Fruit fly (Drosophila melanogaster): ENCODE measurements around the gene RnpS1.

The RnpS1 gene

DNA sequence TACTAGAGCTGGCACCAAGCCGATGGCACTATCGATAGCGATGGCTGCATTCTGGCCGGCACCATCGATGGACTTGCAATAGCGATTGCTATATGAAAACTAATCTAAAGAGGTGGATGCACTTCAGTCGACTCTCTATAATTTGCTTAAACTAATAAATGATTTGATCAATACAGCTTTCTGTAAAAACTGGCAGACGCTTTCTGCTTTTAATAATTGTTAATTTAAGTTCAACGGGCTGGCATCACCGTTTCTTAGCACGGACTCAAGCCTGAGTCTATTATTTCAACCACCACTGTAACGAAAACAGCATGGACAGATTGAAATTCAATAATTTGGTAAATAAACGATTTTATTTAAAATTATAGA lies 38.8 kb upstream of the RnpS1 start, which contains the start of the genes Ras85D and Rlb1 (continued):
- TF ChIP-seq pb (GFP tag; optimal IDR thresholded peaks at IDR 0.05) (peak; percentile 62), CG6765 (GFP tag; optimal IDR thresholded peaks at IDR 0.05) (peak; percentile 28), tx (GFP tag; optimal IDR thresholded peaks at IDR 0.05) (peak; percentile 77), Spps (tag; optimal IDR thresholded peaks at IDR 0.05) (no peak), BEAF-32 (GFP tag; optimal IDR thresholded peaks at IDR 0.05) (peak; percentile 98), sens (GFP tag) (peak; percentile 94), insv (GFP tag; optimal IDR thresholded peaks at IDR 0.05) (peak in 1 of 2 experiments; percentile 62), lilli (GFP tag; optimal IDR thresholded peaks at IDR 0.05) (peak; percentile 88), gce (GFP tag; IDR thresholded peaks at IDR 0.05) (no peak), crc (GFP tag; optimal IDR thresholded peaks at IDR 0.05) (peak; percentile 64), ERR (GFP tag; optimal IDR thresholded peaks at IDR 0.05) (peak; percentile 69), tap (tag; optimal IDR thresholded peaks at IDR 0.05) (peak; percentile 13), CG3995 (GFP tag; optimal IDR thresholded peaks at IDR 0.05) (peak; percentile 1), ftz-f1 (GFP tag; optimal IDR thresholded peaks at IDR 0.05) (no peak), CG12236 (GFP tag; optimal IDR thresholded peaks at IDR 0.05) (peak; percentile 50), wek (GFP tag; optimal IDR thresholded peaks at IDR 0.05) (no peak), CG11560 (tag; IDR thresholded peaks at IDR 0.05) (no peak), ATbp (GFP tag; optimal IDR thresholded peaks at IDR 0.05) (no peak), HLH54F (GFP tag; optimal IDR thresholded peaks at IDR 0.05) (peak; percentile 83), chif (GFP tag; optimal IDR thresholded peaks at IDR 0.05) (peak; percentile 72 to 74), Pdp1 (GFP tag; optimal IDR thresholded peaks at IDR 0.05) (peak; percentile 68 to 86), CG18599 (GFP tag; optimal IDR thresholded peaks at IDR 0.05) (no peak), Mes4 (GFP tag; optimal IDR thresholded peaks at IDR 0.05) (peak; percentile 51), jumu (GFP tag; optimal IDR thresholded peaks at IDR 0.05) (peak; percentile 83), Nf-YC (tag; optimal IDR thresholded peaks at IDR 0.05) (peak; percentile 77), Elba2 (GFP tag; optimal IDR thresholded peaks at IDR 0.05) (peak; percentile 17), gro (GFP tag; optimal IDR thresholded peaks at IDR 0.05) (peak; percentile 90), fd96Cb (tag; optimal IDR thresholded peaks at IDR 0.05) (peak; percentile 21), eve (GFP tag; optimal IDR thresholded peaks at IDR 0.05) (no peak), Tbp (GFP tag; optimal IDR thresholded peaks at IDR 0.05) (no peak), B-H2 (GFP tag; optimal IDR thresholded peaks at IDR 0.05) (peak; percentile 77), CG7556 (GFP tag; optimal IDR thresholded peaks at IDR 0.05) (peak; percentile 37), ab (GFP tag; optimal IDR thresholded peaks at IDR 0.05) (no peak), rib (GFP tag; IDR thresholded peaks at IDR 0.05) (no peak), CG2116 (GFP tag; optimal IDR thresholded peaks at IDR 0.05) (peak; percentile 87), lmd (GFP tag; IDR thresholded peaks at IDR 0.05) (no peak), Sox102F (GFP tag; optimal IDR thresholded peaks at IDR 0.05) (no peak), ewg (GFP tag; optimal IDR thresholded peaks at IDR 0.05) (peak; percentile 53), TFAM (GFP tag; optimal IDR thresholded peaks at IDR 0.05) (no peak), Dfd (GFP tag; optimal IDR thresholded peaks at IDR 0.05) (no peak), nau (GFP tag; optimal IDR thresholded peaks at IDR 0.05) (no peak), CG3065 (GFP tag; optimal IDR thresholded peaks at IDR 0.05) (peak; percentile 76), CG2202 (tag; optimal IDR thresholded peaks at IDR 0.05) (peak; percentile 17), sob (GFP tag; IDR thresholded peaks at IDR 0.05) (no peak), H15 (GFP tag; IDR thresholded peaks at IDR 0.05) (no peak), toy (GFP tag; IDR thresholded peaks at IDR 0.05) (no peak), CG13287 (GFP tag; IDR thresholded peaks at IDR 0.05; ENCODE audit: partially characterized antibody) (no peak), CG1529 (GFP tag; optimal IDR thresholded peaks at IDR 0.05) (no peak), Scr (GFP tag; IDR thresholded peaks at IDR 0.05; ENCODE audit: partially characterized antibody) (no peak), Hr39 (optimal IDR thresholded peaks at IDR 0.05) (no peak), pzg (GFP tag; optimal IDR thresholded peaks at IDR 0.05) (peak; percentile 85), Camta (GFP tag; optimal IDR thresholded peaks at IDR 0.05) (peak; percentile 74)
